Fruit fly (Drosophila melanogaster) S2 (cell line): ENCODE data around the gene Cpr65Av.
"Not testable (repeated sequence)": the region's sequence is repeated elsewhere in the genome, so short reads cannot be mapped to it uniquely, and the experiment has no call there.

Source experiments
- CG8478 ChIP-seq: fragments of >200 bp; optimal IDR thresholded peaks from 2 replicates; lab custom pipeline; 2018
- CTCF ChIP-seq, 2 experiments: fragments of >200 bp; optimal IDR thresholded peaks; 2 replicates each; lab custom pipeline; 2018

The Cpr65Av gene

DNA sequence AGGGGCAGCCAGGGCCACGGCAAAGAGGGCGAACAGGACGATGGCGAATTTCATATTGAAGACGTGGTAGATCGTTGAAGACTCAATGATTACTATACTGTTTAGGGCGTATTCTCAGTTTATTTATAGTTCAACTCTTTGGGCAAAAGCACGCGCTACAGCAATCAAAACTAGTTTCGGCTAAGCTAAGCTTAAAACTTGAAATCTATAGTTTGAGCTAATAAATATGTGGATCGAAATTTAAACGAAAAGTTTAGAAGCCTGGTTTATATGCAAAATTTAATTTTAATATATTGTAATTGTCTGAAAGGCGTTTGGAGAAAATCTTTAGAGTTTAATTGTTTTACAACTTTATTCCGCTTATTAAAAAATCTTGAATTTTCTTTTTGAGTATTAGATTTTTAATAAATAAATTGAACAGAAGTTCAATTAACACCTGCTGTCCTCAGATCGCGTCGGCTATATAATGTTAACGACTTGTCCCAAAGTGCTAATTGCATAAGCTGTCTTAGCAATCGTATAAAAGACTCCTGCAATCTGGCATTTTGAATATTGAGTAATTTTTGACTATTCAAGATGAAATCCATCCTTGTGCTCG is 11.1 kb upstream of the Cpr65Av start, which contains the start of the genes Cpr65Ax2 and Lcp65Aa:
Cpr65Ax2 (minus strand) TSS at position 101 of the 598 bp plus-strand sequence.
Lcp65Aa (plus strand) TSS at position 548 of the 598 bp plus-strand sequence.
- not testable (repeated sequence) for TF ChIP-seq CTCF (optimal IDR thresholded peaks at IDR 0.05; lab: Kevin White, UChicago); CG8478 (lab: Kevin White, UChicago)

DNA sequence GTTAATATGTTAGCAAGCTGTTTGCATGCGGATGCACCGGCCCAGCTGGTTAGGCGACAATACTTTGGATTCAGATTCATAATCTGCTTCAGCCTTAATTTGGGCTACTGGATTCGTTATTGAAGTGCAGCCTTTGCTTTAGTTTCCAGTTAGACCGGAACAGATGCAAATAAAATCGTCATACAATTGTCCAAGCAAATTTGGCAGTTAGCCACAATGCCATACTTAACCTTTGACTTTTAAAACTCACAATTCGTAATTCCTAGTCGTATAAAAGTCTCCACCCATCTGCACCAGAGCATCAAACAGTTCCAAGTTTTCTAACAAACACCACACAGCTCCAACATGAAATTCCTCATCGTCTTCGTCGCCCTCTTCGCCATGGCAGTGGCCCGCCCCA is 9.5 kb upstream of the Cpr65Av start, which contains the start of gene Lcp65Ab1:
Lcp65Ab1 (plus strand) TSS at position 301 of the 400 bp plus-strand sequence.
- TF ChIP-seq CG8478 (lab: Kevin White, UChicago); CTCF (optimal IDR thresholded peaks at IDR 0.05; lab: Kevin White, UChicago): not testable (repeated sequence)

DNA sequence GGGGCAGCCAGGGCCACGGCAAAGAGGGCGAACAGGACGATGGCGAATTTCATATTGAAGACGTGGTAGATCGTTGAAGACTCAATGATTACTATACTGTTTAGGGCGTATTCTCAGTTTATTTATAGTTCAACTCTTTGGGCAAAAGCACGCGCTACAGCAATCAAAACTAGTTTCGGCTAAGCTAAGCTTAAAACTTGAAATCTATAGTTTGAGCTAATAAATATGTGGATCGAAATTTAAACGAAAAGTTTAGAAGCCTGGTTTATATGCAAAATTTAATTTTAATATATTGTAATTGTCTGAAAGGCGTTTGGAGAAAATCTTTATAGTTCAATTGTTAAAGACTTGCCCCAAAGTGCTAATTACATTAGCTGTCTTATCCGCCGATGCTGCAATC is 8.1 kb upstream of the Cpr65Av start, which contains the start of gene Cpr65Ax1:
Cpr65Ax1 (minus strand) TSS at position 101 of the 400 bp plus-strand sequence.
- not testable (repeated sequence) for TF ChIP-seq CG8478 (lab: Kevin White, UChicago); CTCF (optimal IDR thresholded peaks at IDR 0.05; lab: Kevin White, UChicago)

DNA sequence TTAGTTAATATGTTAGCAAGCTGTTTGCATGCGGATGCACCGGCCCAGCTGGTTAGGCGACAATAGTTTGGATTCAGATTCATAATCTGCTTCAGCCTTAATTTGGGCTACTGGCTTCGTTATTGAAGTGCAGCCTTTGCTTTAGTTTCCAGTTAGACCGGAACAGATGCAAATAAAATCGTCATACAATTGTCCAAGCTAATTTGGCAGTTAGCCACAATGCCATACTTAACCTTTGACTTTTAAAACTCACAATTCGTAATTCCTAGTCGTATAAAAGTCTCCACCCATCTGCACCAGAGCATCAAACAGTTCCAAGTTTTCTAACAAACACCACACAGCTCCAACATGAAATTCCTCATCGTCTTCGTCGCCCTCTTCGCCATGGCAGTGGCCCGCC is 6.6 kb upstream of the Cpr65Av start, which contains the start of gene Lcp65Ab2:
Lcp65Ab2 (plus strand) TSS at position 301 of the 400 bp plus-strand sequence.
- not testable (repeated sequence) for TF ChIP-seq CG8478 (lab: Kevin White, UChicago); CTCF (optimal IDR thresholded peaks at IDR 0.05; lab: Kevin White, UChicago)

DNA sequence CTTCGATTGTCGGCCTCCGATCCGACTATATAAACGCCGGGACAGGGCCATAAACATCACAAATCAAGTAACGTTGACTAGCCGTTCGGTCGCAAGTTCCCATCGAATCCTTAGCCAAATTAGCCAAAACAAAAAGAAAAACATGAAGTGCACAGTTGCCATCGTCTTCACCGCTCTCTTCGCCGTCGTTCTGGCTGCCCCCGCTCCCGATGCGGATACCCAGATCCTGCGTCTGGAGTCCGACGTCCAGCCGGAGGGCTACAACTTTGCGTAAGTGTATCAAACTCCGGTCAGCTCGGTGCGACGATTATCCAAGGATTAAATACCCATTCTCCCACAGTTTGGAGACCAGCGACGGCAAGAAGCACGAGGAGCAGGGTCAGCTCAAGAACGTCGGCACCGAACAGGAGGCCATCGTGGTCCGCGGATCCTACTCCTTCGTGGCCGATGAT is 5.0 kb upstream of the Cpr65Av start, which contains the start of gene Lcp65Ac:
Lcp65Ac (plus strand) TSS at position 51 of the 452 bp plus-strand sequence.
- no peak for TF ChIP-seq CG8478 (lab: Kevin White, UChicago)
- TF ChIP-seq CTCF (optimal IDR thresholded peaks at IDR 0.05; lab: Kevin White, UChicago), result no peak

DNA sequence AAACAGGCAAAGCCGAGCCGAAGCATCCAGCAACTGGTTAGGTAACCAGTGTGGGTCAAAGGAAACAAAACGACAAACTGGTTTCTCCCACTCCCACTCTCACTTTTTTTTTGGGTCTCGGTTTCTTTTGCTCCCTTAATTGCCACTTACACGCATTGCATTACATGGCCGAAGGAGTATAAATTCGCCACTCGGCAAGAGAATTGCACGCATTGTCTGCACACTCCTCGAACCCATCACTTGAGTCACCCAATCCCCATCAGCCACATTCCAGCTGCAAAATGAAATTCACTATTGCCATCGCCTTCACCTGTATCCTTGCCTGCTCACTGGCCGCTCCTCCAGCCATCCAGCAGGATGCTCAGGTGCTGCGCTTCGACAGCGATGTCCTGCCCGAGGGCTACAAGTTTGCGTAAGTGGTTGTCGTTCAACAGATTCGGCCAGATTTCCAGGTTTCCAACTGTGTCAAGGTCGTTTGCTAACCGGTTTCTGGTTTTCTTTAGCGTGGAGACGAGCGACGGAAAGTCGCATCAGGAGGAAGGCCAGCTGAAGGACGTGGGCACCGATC is 3.5 kb upstream of the Cpr65Av start, which contains the start of gene Lcp65Ad:
Lcp65Ad (plus strand) TSS at position 208 of the 568 bp plus-strand sequence.
- no peak for TF ChIP-seq CTCF (optimal IDR thresholded peaks at IDR 0.05; lab: Kevin White, UChicago)
- TF ChIP-seq CG8478 (lab: Kevin White, UChicago), result no peak

DNA sequence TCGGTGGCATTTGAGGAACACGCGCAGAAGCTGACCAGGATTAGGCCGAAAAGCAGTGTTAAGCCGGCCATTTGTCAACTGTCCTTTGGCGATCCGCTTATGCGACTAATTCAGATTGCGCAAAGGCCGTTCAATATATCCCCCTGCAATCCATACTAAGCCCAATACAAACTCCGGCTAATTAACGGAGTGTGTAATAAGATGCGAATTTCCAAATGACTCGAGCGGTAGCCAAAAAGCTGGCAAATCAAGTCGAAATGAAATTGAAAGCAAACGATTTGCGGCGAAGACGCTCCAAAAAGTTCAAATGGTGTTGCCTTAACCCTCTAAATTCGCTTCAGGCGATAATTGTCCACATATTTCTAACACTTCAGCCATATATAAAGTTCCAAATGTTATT is 2.5 kb upstream of the Cpr65Av start, which contains the start of gene Cpr65Aw:
Cpr65Aw (minus strand) TSS at position 101 of the 400 bp plus-strand sequence.
- no peak for TF ChIP-seq CG8478 (lab: Kevin White, UChicago)
- TF ChIP-seq CTCF (optimal IDR thresholded peaks at IDR 0.05; lab: Kevin White, UChicago), result no peak

DNA sequence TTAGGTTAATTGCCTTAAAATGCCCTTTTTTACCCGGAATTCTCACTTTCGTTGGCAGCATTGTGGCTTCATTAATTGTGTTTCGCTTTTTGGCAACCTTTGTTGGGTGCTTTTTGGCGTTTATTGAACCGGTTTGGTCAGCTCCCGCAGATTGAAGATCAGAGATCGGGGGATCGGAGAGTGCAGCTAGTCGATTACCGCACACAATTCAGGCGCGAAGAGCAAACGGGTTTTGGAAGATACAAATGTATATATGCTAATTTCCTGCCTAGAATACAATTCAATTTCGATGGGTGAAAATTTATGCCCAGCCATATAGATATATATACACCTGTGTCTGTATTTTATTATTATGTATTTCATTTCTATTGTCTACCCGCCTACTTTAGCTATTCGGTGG is 1.8 kb upstream of the Cpr65Av start:
- TF ChIP-seq CG8478 (lab: Kevin White, UChicago), result no peak
- TF ChIP-seq CTCF (optimal IDR thresholded peaks at IDR 0.05; lab: Kevin White, UChicago), result no peak

DNA sequence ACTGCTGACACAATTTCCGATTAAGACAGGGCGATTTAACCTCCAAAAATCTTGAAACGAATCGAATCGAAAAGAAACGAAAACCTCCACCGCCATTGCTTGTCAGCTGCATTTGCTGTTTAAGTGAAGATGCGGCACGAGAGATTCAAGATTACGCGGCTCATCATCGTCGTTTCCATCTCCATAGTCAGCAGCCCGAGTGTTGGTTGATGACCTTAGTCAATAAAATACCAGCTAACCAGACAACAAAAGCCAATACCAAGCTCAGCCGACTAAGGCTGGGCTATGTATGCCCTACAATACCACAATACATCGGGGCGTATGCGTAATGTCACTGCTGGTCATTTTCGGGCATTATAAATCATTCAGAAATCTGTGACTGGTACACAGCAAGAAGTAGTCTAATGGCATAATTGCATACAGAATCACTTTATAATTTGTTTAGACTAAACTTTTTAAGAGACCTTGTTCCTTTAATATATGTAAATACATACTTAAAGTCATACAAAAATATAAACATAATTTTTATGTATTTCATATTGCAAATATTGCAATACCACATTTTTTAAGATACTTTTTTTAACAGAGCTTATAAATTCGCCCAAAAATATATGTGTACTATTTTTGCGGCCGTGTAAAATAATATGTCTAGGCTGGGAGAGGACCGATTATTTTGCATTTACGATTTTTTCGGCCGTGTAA is 1.1 kb upstream of the Cpr65Av start:
- TF ChIP-seq CG8478 (lab: Kevin White, UChicago), result no peak
- TF ChIP-seq CTCF (optimal IDR thresholded peaks at IDR 0.05; lab: Kevin White, UChicago), result no peak

DNA sequence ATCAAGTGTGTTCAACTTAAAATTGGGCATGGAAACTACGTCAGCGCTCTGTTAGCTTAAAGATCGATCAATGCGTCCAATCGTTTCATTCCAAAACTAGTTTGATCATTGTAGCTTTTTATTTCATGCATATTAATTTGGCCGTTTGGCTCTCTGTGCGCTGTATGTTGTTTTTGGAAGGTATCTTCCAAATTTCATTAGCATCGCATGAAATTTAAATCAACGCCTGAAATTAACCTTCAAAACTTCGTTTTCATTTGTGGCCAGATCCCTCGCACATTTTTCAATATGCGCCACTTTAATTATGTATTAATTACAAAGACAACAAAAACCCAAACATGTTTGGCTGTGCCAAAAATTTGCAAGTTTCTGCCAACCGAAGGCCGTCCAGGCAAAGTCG is 1.2 kb downstream of the Cpr65Av start:
- TF ChIP-seq CG8478 (lab: Kevin White, UChicago), result no peak
- TF ChIP-seq CTCF (optimal IDR thresholded peaks at IDR 0.05; lab: Kevin White, UChicago), result no peak

DNA sequence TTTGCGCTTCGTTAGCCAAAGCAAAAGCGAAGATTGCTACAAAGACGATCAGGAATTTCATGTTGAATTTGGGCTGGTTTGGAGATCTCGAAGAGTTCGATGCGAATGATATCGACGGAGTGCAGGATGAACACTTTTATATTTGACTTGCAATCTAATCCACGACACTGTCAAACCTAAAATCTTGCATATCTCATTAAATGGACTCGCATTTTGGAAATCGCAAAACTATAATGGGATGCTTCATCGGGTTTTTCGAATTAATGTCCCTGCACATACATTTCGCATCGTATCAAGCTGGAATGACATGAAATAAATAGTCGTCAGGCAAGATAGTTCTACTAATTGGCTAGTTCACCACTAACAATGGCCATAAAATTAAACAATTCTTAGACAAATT is 1.8 kb downstream of the Cpr65Av start, which contains the start of gene Lcp65Ae:
Lcp65Ae (minus strand) TSS at position 101 of the 400 bp plus-strand sequence.
- TF ChIP-seq CG8478 (lab: Kevin White, UChicago) (no peak), CTCF (optimal IDR thresholded peaks at IDR 0.05; lab: Kevin White, UChicago) (no peak)

DNA sequence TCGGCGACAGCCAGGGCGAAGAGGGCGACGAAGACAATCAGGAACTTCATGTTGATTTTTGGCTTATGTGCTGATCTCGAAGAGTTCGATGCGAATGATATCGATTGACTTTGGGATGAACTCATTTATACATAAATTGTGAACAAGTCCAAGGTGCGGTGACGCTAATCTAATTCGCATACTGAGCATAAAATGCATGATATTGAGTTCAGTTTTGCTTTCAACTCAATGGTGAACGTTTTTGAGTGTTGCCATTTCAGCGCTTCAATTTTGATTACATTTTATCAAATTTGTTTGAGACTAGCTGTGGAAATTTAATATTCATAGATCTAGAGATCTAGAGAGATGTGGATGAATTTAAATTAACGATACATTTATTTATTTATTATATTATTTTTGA is 3.1 kb downstream of the Cpr65Av start, which contains the start of gene Lcp65Af:
Lcp65Af (minus strand) TSS at position 101 of the 400 bp plus-strand sequence.
- no peak for TF ChIP-seq CG8478 (lab: Kevin White, UChicago)

DNA sequence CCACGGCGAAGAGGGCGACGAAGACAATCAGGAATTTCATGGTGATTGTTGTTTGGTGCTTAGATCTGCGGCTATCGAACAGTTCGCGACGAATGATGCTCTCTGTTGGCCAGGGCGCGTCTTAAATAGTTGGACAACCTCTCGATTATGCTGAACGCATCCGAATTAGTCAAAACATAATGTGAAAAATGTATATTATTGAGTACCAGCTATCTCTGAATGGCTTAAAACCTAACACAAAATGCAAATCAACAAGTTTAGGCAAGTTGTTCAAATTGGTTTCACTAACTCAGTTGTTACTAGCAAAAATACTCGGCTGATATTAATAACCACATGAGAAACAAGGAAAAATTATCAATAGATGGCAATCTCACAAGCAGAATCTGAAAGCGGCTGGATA is 4.6 kb downstream of the Cpr65Av start, which contains the start of gene Lcp65Ag1:
Lcp65Ag1 (minus strand) TSS at position 101 of the 400 bp plus-strand sequence.
- TF ChIP-seq CG8478 (lab: Kevin White, UChicago) (no peak), CTCF (optimal IDR thresholded peaks at IDR 0.05; lab: Kevin White, UChicago) (no peak)

DNA sequence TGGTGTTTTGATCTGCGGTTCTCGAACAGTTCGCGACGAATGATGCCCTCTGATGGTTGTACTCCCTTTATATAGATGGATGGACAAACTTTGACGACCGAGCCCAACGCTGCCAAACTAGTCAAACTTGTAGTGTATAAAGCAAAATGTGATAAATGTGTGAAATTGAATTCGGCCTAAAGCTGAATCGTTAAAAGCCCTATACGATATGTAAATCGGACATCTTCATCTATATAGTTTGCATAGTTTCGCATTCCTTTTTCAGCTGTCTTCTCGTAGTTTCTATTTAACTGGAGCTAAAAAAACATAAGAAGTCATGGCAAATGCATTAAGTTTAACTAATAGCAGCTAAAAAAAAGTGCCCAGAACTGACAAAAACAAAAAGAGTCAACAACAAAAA is 6.2 kb downstream of the Cpr65Av start, which contains the start of gene Lcp65Ag2:
Lcp65Ag2 (minus strand) TSS at position 48 of the 400 bp plus-strand sequence.
- TF ChIP-seq CTCF (optimal IDR thresholded peaks at IDR 0.05; lab: Kevin White, UChicago) (no peak), CG8478 (lab: Kevin White, UChicago) (no peak)
